Worm (Caenorhabditis elegans) whole organism, young adult: ENCODE data around the gene nspc-18.

ENCODE experiments used
- F37B4.10 ChIP-seq: fragments of 200-800 bp; sonication (Bioruptor generic); IDR thresholded peaks from 2 replicates; pipeline ENCODE4 v1.3.6; 2022; ENCODE audit warnings: missing genetic modification characterization, missing compliant biosample characterization
- F52B5.7 ChIP-seq: sonication (generic microtip); optimal IDR thresholded peaks from 2 replicates; lab custom pipeline; 2016; ENCODE audit warnings: mild to moderate bottlenecking, missing genetic modification characterization, missing compliant biosample characterization
- egl-18 ChIP-seq: fragments of 200-800 bp; sonication (Bioruptor generic); IDR thresholded peaks from 2 replicates; pipeline ENCODE4 v1.3.6; 2022; ENCODE audit warnings: missing genetic modification reagents, missing genetic modification characterization, missing compliant biosample characterization
- gei-17 ChIP-seq: fragments of 200-800 bp; sonication (Bioruptor generic); optimal IDR thresholded peaks from 2 replicates; lab custom pipeline; 2018; ENCODE audit warnings: mild to moderate bottlenecking, missing genetic modification characterization, missing compliant biosample characterization
- hmg-20 ChIP-seq: fragments of 200-800 bp; sonication (Bioruptor generic); IDR thresholded peaks from 2 replicates; pipeline ENCODE4 v1.3.6; 2022; ENCODE audit warnings: missing genetic modification reagents, missing genetic modification characterization, missing compliant biosample characterization
- hrde-1 ChIP-seq: sonication (generic microtip); optimal IDR thresholded peaks from 2 replicates; lab custom pipeline; 2016; ENCODE audit warnings: missing genetic modification characterization, mild to moderate bottlenecking, missing compliant biosample characterization, moderate library complexity, missing genotype, missing genetic modification reagents, borderline replicate concordance
- lin-35 ChIP-seq, 3 experiments: fragments of 150-350 bp in 2 of 3; sonication (generic microtip) in 1 of 3; optimal IDR thresholded peaks; 2 replicates each; lab custom pipeline; 2014 to 2018; ENCODE audit warnings: missing biosample characterization in 3 of 3, missing genetic modification characterization in 3 of 3, missing genetic modification reagents in 3 of 3
- nfya-1 ChIP-seq: sonication (generic microtip); optimal IDR thresholded peaks from 2 replicates; lab custom pipeline; 2017; ENCODE audit warnings: antibody characterized with exemption, missing compliant biosample characterization, missing genetic modification characterization, borderline replicate concordance; ENCODE audit not compliant: insufficient read depth
- nfyb-1 ChIP-seq: fragments of 200-800 bp; sonication (Bioruptor generic); IDR thresholded peaks from 2 replicates; pipeline ENCODE4 v1.3.6; 2022; ENCODE audit warnings: missing genetic modification reagents, missing genetic modification characterization, missing compliant biosample characterization
- unc-130 ChIP-seq: sonication (generic microtip); optimal IDR thresholded peaks from 2 replicates; lab custom pipeline; 2016; ENCODE audit warnings: missing genetic modification reagents, missing genetic modification characterization, missing compliant biosample characterization
- ztf-6 ChIP-seq: fragments of 200-800 bp; sonication (Bioruptor generic); IDR thresholded peaks from 2 replicates; pipeline ENCODE4 v1.3.6; 2022; ENCODE audit warnings: missing genetic modification reagents, missing genetic modification characterization, missing compliant biosample characterization

- no peak for TF ChIP-seq egl-18 (GFP tag; lab: Robert Waterston, UW)
- TF ChIP-seq nfyb-1 (GFP tag; lab: Robert Waterston, UW), result no peak
- TF ChIP-seq F37B4.10, result no peak
- TF ChIP-seq lin-35 (GFP tag; optimal IDR thresholded peaks at IDR 0.05; lab: Kevin White, UChicago), result no peak
- TF ChIP-seq hmg-20 (GFP tag; lab: Robert Waterston, UW), result no peak
- TF ChIP-seq gei-17 (GFP tag; lab: Kevin White, UChicago), result no peak
- TF ChIP-seq unc-130 (GFP tag; lab: Kevin White, UChicago), result no peak
- TF ChIP-seq F52B5.7, result no peak
- no peak for TF ChIP-seq nfya-1 (tag; lab: Kevin White, UChicago)
- TF ChIP-seq hrde-1 (tag; lab: Kevin White, UChicago), result no peak
- TF ChIP-seq ztf-6 (GFP tag; lab: Robert Waterston, UW), result no peak
Observed at ce11 chrX:14563818-14564217, 36.4 kb upstream of the nspc-18 start.
